Worm (Caenorhabditis elegans) whole organism, L4 larva: ENCODE data around the gene K08F9.3.

ENCODE experiments used
- F49E8.2 ChIP-seq: sonication (generic microtip); optimal IDR thresholded peaks from 2 replicates; lab custom pipeline; 2016; ENCODE audit warnings: missing compliant biosample characterization, mild to moderate bottlenecking, missing genetic modification characterization, borderline replicate concordance
- R02D3.7 ChIP-seq: fragments of 150-350 bp; sonication (generic microtip); optimal IDR thresholded peaks from 3 replicates; lab custom pipeline; 2014; ENCODE audit warnings: missing biosample characterization, missing genetic modification characterization
- T20F7.1 ChIP-seq: fragments of 200-800 bp; sonication (Bioruptor generic); optimal IDR thresholded peaks from 2 replicates; lab custom pipeline; 2018; ENCODE audit warnings: mild to moderate bottlenecking, missing genetic modification characterization, missing compliant biosample characterization
- T26A8.4 ChIP-seq: fragments of 200-800 bp; sonication (Bioruptor generic); IDR thresholded peaks from 2 replicates; pipeline ENCODE4 v1.3.6; 2022; ENCODE audit warnings: missing genetic modification characterization, missing compliant biosample characterization
- Y105C5A.15 ChIP-seq: fragments of 200-800 bp; sonication (Bioruptor generic); IDR thresholded peaks from 2 replicates; pipeline ENCODE4 v1.3.6; 2022; ENCODE audit warnings: missing genetic modification characterization, missing compliant biosample characterization
- Y48G9A.11 ChIP-seq: fragments of 200-800 bp; sonication (Bioruptor generic); IDR thresholded peaks from 2 replicates; pipeline ENCODE4 v1.3.6; 2022; ENCODE audit warnings: missing genetic modification reagents, missing genetic modification characterization, missing compliant biosample characterization
- Y75B8A.6 ChIP-seq: fragments of 200-800 bp; sonication (Bioruptor generic); IDR thresholded peaks from 2 replicates; pipeline ENCODE4 v1.3.6; 2022; ENCODE audit warnings: missing genetic modification reagents, missing genetic modification characterization, missing compliant biosample characterization
- ZK546.5 ChIP-seq, 2 experiments: sonication (generic microtip); optimal IDR thresholded peaks; 2 replicates each; lab custom pipeline; 2017; ENCODE audit warnings: missing biosample characterization in 2 of 2, missing genetic modification characterization in 2 of 2
- aly-2 ChIP-seq: sonication (generic microtip); optimal IDR thresholded peaks from 2 replicates; lab custom pipeline; 2018; ENCODE audit warnings: missing biosample characterization, missing genetic modification characterization
- arid-1 ChIP-seq: fragments of 200-800 bp; sonication (Bioruptor generic); conservative IDR thresholded peaks from 2 replicates; pipeline ENCODE4 v1.3.6; 2022; ENCODE audit warnings: missing genetic modification reagents, missing genetic modification characterization, missing compliant biosample characterization
- attf-4 ChIP-seq: sonication (generic microtip); optimal IDR thresholded peaks from 3 replicates; lab custom pipeline; 2017; ENCODE audit warnings: missing biosample characterization, missing genetic modification characterization
- ceh-28 ChIP-seq: fragments of 150-350 bp; optimal IDR thresholded peaks from 2 replicates; lab custom pipeline; 2014; ENCODE audit warnings: missing biosample characterization, missing genetic modification reagents, missing genetic modification characterization
- ceh-82 ChIP-seq: sonication (generic microtip); optimal IDR thresholded peaks from 2 replicates; lab custom pipeline; 2017; ENCODE audit warnings: missing biosample characterization, missing genetic modification characterization
- ces-1 ChIP-seq: fragments of 150-350 bp; sonication (generic microtip); optimal IDR thresholded peaks from 4 replicates; lab custom pipeline; 2014; ENCODE audit warnings: missing biosample characterization, missing genetic modification reagents, missing genetic modification characterization
- cey-2 ChIP-seq: sonication (generic microtip); optimal IDR thresholded peaks from 3 replicates; lab custom pipeline; 2017; ENCODE audit warnings: missing genetic modification characterization, mild to moderate bottlenecking, missing compliant biosample characterization, antibody characterized with exemption, borderline replicate concordance; ENCODE audit not compliant: insufficient read depth
- daf-12 ChIP-seq: fragments of 150-350 bp; optimal IDR thresholded peaks from 2 replicates; lab custom pipeline; 2014; ENCODE audit warnings: missing biosample characterization, missing genetic modification reagents, missing genetic modification characterization
- daf-19 ChIP-seq: fragments of 200-800 bp; sonication (Bioruptor generic); conservative IDR thresholded peaks from 2 replicates; pipeline ENCODE4 v1.3.6; 2022; ENCODE audit warnings: missing genetic modification characterization, missing compliant biosample characterization
- dmd-6 ChIP-seq: fragments of 200-800 bp; sonication (Bioruptor generic); IDR thresholded peaks from 2 replicates; pipeline ENCODE4 v1.3.6; 2022; ENCODE audit warnings: missing genetic modification reagents, missing genetic modification characterization, missing compliant biosample characterization
- dmd-8 ChIP-seq: fragments of 200-800 bp; sonication (Bioruptor generic); IDR thresholded peaks from 2 replicates; pipeline ENCODE4 v1.3.6; 2022; ENCODE audit warnings: missing genetic modification characterization, missing compliant biosample characterization
- fkh-10 ChIP-seq: fragments of 150-350 bp; optimal IDR thresholded peaks from 2 replicates; lab custom pipeline; 2014; ENCODE audit warnings: missing biosample characterization, missing genetic modification reagents, missing genetic modification characterization
- fos-1 ChIP-seq: fragments of 150-350 bp; optimal IDR thresholded peaks from 2 replicates; lab custom pipeline; 2014; ENCODE audit warnings: missing biosample characterization, missing genetic modification characterization
- hif-1 ChIP-seq, 2 experiments: sonication (generic microtip); optimal IDR thresholded peaks; 2 replicates each; lab custom pipeline; 2016 to 2017; ENCODE audit warnings: missing compliant biosample characterization in 2 of 2, missing genetic modification characterization in 2 of 2, missing genetic modification reagents in 2 of 2, missing genotype in 2 of 2, mild to moderate bottlenecking in 1 of 2
- hlh-11 ChIP-seq: fragments of 200-800 bp; sonication (Bioruptor generic); optimal IDR thresholded peaks from 2 replicates; lab custom pipeline; 2018; ENCODE audit warnings: mild to moderate bottlenecking, missing genetic modification characterization, missing compliant biosample characterization
- lim-7 ChIP-seq: fragments of 200-800 bp; sonication (Bioruptor generic); IDR thresholded peaks from 2 replicates; pipeline ENCODE4 v1.3.6; 2022; ENCODE audit warnings: missing genetic modification characterization, missing compliant biosample characterization
- lin-1 ChIP-seq: fragments of 200-800 bp; sonication (Bioruptor generic); IDR thresholded peaks from 2 replicates; pipeline ENCODE4 v1.3.6; 2022; ENCODE audit warnings: missing genetic modification reagents, missing genetic modification characterization, missing compliant biosample characterization
- lin-38 ChIP-seq: fragments of 200-800 bp; sonication (Bioruptor generic); IDR thresholded peaks from 2 replicates; pipeline ENCODE4 v1.3.6; 2022; ENCODE audit warnings: missing genetic modification reagents, missing genetic modification characterization, missing compliant biosample characterization
- mxl-2 ChIP-seq: fragments of 200-800 bp; sonication (Bioruptor generic); conservative IDR thresholded peaks from 2 replicates; pipeline ENCODE4 v1.3.6; 2022; ENCODE audit warnings: missing genetic modification reagents, missing genetic modification characterization, missing compliant biosample characterization
- nhr-11 ChIP-seq: fragments of 150-350 bp; optimal IDR thresholded peaks from 2 replicates; lab custom pipeline; 2014; ENCODE audit warnings: missing biosample characterization, missing genetic modification characterization
- nhr-111 ChIP-seq: fragments of 200-800 bp; sonication (Bioruptor generic); optimal IDR thresholded peaks from 2 replicates; lab custom pipeline; 2018; ENCODE audit warnings: mild to moderate bottlenecking, missing genetic modification characterization, missing compliant biosample characterization
- nhr-25 ChIP-seq: sonication (generic microtip); optimal IDR thresholded peaks from 2 replicates; lab custom pipeline; 2017; ENCODE audit warnings: missing genetic modification characterization, mild to moderate bottlenecking, missing compliant biosample characterization, antibody characterized with exemption, moderate library complexity, borderline replicate concordance; ENCODE audit not compliant: insufficient read depth
- nhr-41 ChIP-seq: fragments of 200-800 bp; sonication (Bioruptor generic); IDR thresholded peaks from 2 replicates; pipeline ENCODE4 v1.3.6; 2022; ENCODE audit warnings: missing genetic modification reagents, missing genetic modification characterization, missing compliant biosample characterization
- nhr-48 ChIP-seq: sonication (generic microtip); optimal IDR thresholded peaks from 2 replicates; lab custom pipeline; 2016; ENCODE audit warnings: mild to moderate bottlenecking, missing genetic modification characterization, missing compliant biosample characterization
- nhr-6 ChIP-seq: fragments of 150-350 bp; optimal IDR thresholded peaks from 2 replicates; lab custom pipeline; 2014; ENCODE audit warnings: missing biosample characterization, missing genetic modification characterization
- php-3 ChIP-seq: fragments of 200-800 bp; sonication (Bioruptor generic); IDR thresholded peaks from 2 replicates; pipeline ENCODE4 v1.3.6; 2022; ENCODE audit warnings: missing genetic modification reagents, missing genetic modification characterization, missing compliant biosample characterization
- rbr-2 ChIP-seq: sonication (generic microtip); optimal IDR thresholded peaks from 2 replicates; lab custom pipeline; 2016; ENCODE audit warnings: missing genotype, missing genetic modification characterization, missing compliant biosample characterization
- saeg-2 ChIP-seq: fragments of 200-800 bp; sonication (Bioruptor generic); IDR thresholded peaks from 2 replicates; pipeline ENCODE4 v1.3.6; 2022; ENCODE audit warnings: missing genetic modification reagents, missing genetic modification characterization, missing compliant biosample characterization
- skn-1 ChIP-seq: fragments of 150-350 bp; optimal IDR thresholded peaks from 2 replicates; lab custom pipeline; 2014; ENCODE audit warnings: missing biosample characterization, missing genetic modification characterization
- snpc-1.2 ChIP-seq: fragments of 200-800 bp; sonication (Bioruptor generic); IDR thresholded peaks from 2 replicates; pipeline ENCODE4 v1.3.6; 2022; ENCODE audit warnings: missing genetic modification reagents, missing genetic modification characterization, missing compliant biosample characterization
- tra-1 ChIP-seq: fragments of 200-800 bp; sonication (Bioruptor generic); IDR thresholded peaks from 2 replicates; pipeline ENCODE4 v1.3.6; 2022; ENCODE audit warnings: missing genetic modification reagents, missing genetic modification characterization, missing compliant biosample characterization
- unc-130 ChIP-seq: sonication (generic microtip); optimal IDR thresholded peaks from 2 replicates; lab custom pipeline; 2016; ENCODE audit warnings: missing genetic modification reagents, missing genetic modification characterization, missing compliant biosample characterization
- unc-39 ChIP-seq: sonication (generic microtip); optimal IDR thresholded peaks from 2 replicates; lab custom pipeline; 2017; ENCODE audit warnings: missing biosample characterization, missing genetic modification characterization
- unc-62 ChIP-seq, 3 experiments: fragments of 150-350 bp in 1 of 3; sonication (generic microtip); optimal IDR thresholded peaks in 2 of 3; peaks in 1 of 3; 1 replicate in 1 of 3; 2 replicates in 2 of 3; lab custom pipeline; 2014 to 2017; ENCODE audit warnings: missing biosample characterization in 3 of 3, missing genetic modification characterization in 3 of 3, missing genetic modification reagents in 3 of 3, missing genotype in 1 of 3
- zip-2 ChIP-seq: fragments of 150-350 bp; optimal IDR thresholded peaks from 2 replicates; lab custom pipeline; 2014; ENCODE audit warnings: missing biosample characterization, missing genetic modification characterization
- ztf-11 ChIP-seq: fragments of 150-350 bp; optimal IDR thresholded peaks from 2 replicates; lab custom pipeline; 2014; ENCODE audit warnings: missing biosample characterization, missing genetic modification characterization

The K08F9.3 gene

ce11 chrV:15140247-15140646 lies at the start of gene K08F9.3:
Gene K08F9.3 (plus strand): TSS chrV:15140547.
- TF ChIP-seq fkh-10 (GFP tag; lab: Kevin White, UChicago), result no peak
- no peak for TF ChIP-seq nhr-41 (GFP tag; lab: Robert Waterston, UW)
- no peak for TF ChIP-seq Y75B8A.6 (GFP tag; lab: Robert Waterston, UW)
- no peak for TF ChIP-seq unc-39 (tag; lab: Kevin White, UChicago)
- TF ChIP-seq ceh-82 (tag; lab: Kevin White, UChicago), result no peak
- TF ChIP-seq lin-38, result no peak
- TF ChIP-seq arid-1, result no peak
- TF ChIP-seq snpc-1.2 (GFP tag; lab: Robert Waterston, UW), result no peak
- no peak for TF ChIP-seq hlh-11 (tag; lab: Kevin White, UChicago)
- TF ChIP-seq tra-1 (GFP tag; lab: Robert Waterston, UW), result no peak
- TF ChIP-seq unc-130 (GFP tag; lab: Kevin White, UChicago), result no peak
- no peak for TF ChIP-seq skn-1 (tag; lab: Kevin White, UChicago)
- no peak for TF ChIP-seq hif-1 (tag; optimal IDR thresholded peaks at IDR 0.05; lab: Kevin White, UChicago)
- TF ChIP-seq cey-2 (tag; lab: Kevin White, UChicago), result no peak
- no peak for TF ChIP-seq R02D3.7 (tag; lab: Kevin White, UChicago)
- no peak for TF ChIP-seq daf-12 (tag; lab: Kevin White, UChicago)
- TF ChIP-seq ceh-28 (tag; lab: Kevin White, UChicago), result no peak
- no peak for TF ChIP-seq dmd-8
- TF ChIP-seq, all 104 proteins: peak for 0

DNA sequence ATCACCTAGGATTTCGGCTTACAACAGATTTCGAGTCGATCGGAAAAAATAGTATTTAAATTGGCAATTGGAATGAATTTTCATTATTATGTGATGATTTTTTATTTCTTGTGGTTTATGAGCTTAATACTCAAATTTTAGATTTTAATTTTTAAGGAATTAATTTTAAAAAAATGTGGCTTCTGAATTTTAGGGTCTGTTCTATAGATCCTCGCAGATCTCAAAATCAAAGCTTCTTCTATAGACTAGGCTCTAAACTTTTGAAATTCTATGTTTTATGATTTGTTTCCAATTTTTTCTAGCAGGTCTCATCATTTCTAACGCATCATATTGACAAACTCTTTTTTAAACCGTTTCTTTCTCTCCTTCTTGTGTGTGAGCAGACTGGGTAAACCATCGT lies 47.7 kb upstream of the K08F9.3 start, which contains the start of gene txt-12:
txt-12 (plus strand) TSS at position 301 of the 400 bp plus-strand sequence.
- no peak for TF ChIP-seq nhr-41 (GFP tag; lab: Robert Waterston, UW)
- no peak for TF ChIP-seq Y48G9A.11 (GFP tag; lab: Robert Waterston, UW)
- no peak for TF ChIP-seq daf-19 (GFP tag; lab: Robert Waterston, UW)
- TF ChIP-seq lin-38, result no peak
- TF ChIP-seq saeg-2 (GFP tag; lab: Robert Waterston, UW), result no peak
- no peak for TF ChIP-seq ztf-11
- no peak for TF ChIP-seq dmd-8
- TF ChIP-seq fkh-10 (GFP tag; lab: Kevin White, UChicago), result no peak
- no peak for TF ChIP-seq ces-1 (GFP tag; lab: Kevin White, UChicago)
- no peak for TF ChIP-seq nhr-25
- no peak for TF ChIP-seq aly-2 (tag; lab: Kevin White, UChicago)
- TF ChIP-seq fos-1 (tag; lab: Kevin White, UChicago), result no peak
- no peak for TF ChIP-seq T26A8.4 (GFP tag; lab: Robert Waterston, UW)
- TF ChIP-seq ZK546.5 (tag; optimal IDR thresholded peaks at IDR 0.05; lab: Kevin White, UChicago), result no peak

DNA sequence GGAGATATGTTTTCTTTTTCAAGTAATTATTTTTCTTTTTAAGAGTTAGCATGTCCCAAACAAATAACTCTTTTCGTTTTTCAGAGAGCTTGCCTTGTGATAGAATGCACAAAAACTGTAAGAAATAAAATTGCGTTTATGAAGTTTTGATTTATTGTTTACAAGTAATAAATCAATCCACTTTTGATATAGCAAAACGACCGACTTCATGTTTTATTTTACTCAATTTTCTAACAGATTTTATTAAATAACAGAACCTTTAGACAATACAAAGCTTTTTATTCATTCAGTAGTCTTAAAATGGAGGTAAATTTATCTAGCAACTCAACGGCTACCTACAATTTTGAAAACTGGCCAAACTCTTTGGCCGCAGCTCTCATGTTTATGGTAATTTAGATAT lies 45.6 kb upstream of the K08F9.3 start, which contains the start of gene srx-78:
srx-78 (plus strand) TSS at position 301 of the 400 bp plus-strand sequence.
- TF ChIP-seq lin-1, result no peak
- TF ChIP-seq skn-1 (tag; lab: Kevin White, UChicago), result no peak
- no peak for TF ChIP-seq ZK546.5 (tag; optimal IDR thresholded peaks at IDR 0.05; lab: Kevin White, UChicago)
- TF ChIP-seq nhr-48, result no peak
- no peak for TF ChIP-seq arid-1
- TF ChIP-seq php-3 (GFP tag; lab: Robert Waterston, UW), result no peak
- no peak for TF ChIP-seq T20F7.1
- no peak for TF ChIP-seq zip-2
- TF ChIP-seq attf-4 (tag; lab: Kevin White, UChicago), result no peak
- no peak for TF ChIP-seq nhr-11 (tag; lab: Kevin White, UChicago)
- TF ChIP-seq unc-62 (GFP tag; optimal IDR thresholded peaks at IDR 0.05 in 1 of 2; lab: Kevin White, UChicago), result no peak
- TF ChIP-seq unc-62 (tag; optimal IDR thresholded peaks at IDR 0.05; lab: Kevin White, UChicago), result no peak
- TF ChIP-seq Y105C5A.15 (GFP tag; lab: Robert Waterston, UW), result no peak
- no peak for TF ChIP-seq nhr-6 (tag; lab: Kevin White, UChicago)
- no peak for TF ChIP-seq F49E8.2 (tag; lab: Kevin White, UChicago)
- TF ChIP-seq rbr-2 (tag; lab: Kevin White, UChicago), result no peak
- TF ChIP-seq daf-19 (GFP tag; lab: Robert Waterston, UW), result no peak
- no peak for TF ChIP-seq lim-7
- TF ChIP-seq dmd-6 (GFP tag; lab: Robert Waterston, UW), result no peak
- TF ChIP-seq mxl-2 (GFP tag; lab: Robert Waterston, UW), result no peak
- no peak for TF ChIP-seq nhr-111 (GFP tag; lab: Kevin White, UChicago)
